Fruit fly (Drosophila melanogaster) whole organism, embryonic: ENCODE measurements around the gene Fcp3C.

ENCODE experiments used
- Bdp1 ChIP-seq: fragments of 200-800 bp; sonication (Bioruptor generic); optimal IDR thresholded peaks from 3 replicates; lab custom pipeline; 2016; ENCODE audit warnings: missing biosample characterization, missing genetic modification characterization
- CG10274 ChIP-seq: fragments of 200-800 bp; sonication (Bioruptor generic); optimal IDR thresholded peaks from 3 replicates; lab custom pipeline; 2017; ENCODE audit warnings: missing biosample characterization, mild to moderate bottlenecking, missing genetic modification characterization
- CG11398 ChIP-seq: fragments of 200-800 bp; sonication (Bioruptor generic); optimal IDR thresholded peaks from 2 replicates; lab custom pipeline; 2016; ENCODE audit warnings: missing biosample characterization, missing genetic modification characterization
- CG11456 ChIP-seq: fragments of 200-800 bp; sonication (Bioruptor generic); IDR thresholded peaks from 3 replicates; pipeline ENCODE4 v1.3.6; 2022; ENCODE audit warnings: missing biosample characterization, missing genetic modification characterization
- CG11560 ChIP-seq: fragments of 200-800 bp; sonication (Bioruptor generic); IDR thresholded peaks from 3 replicates; pipeline ENCODE4 v1.3.6; 2022; ENCODE audit warnings: missing biosample characterization, missing genetic modification characterization
- CG15479 ChIP-seq: fragments of 200-800 bp; sonication (Bioruptor generic); optimal IDR thresholded peaks from 3 replicates; lab custom pipeline; 2019; ENCODE audit warnings: missing biosample characterization, mild to moderate bottlenecking, missing genetic modification characterization, moderate library complexity
- CG15514 ChIP-seq: fragments of 200-800 bp; sonication (Bioruptor generic); optimal IDR thresholded peaks from 3 replicates; lab custom pipeline; 2017; ENCODE audit warnings: missing biosample characterization, missing genetic modification characterization, mild to moderate bottlenecking, moderate library complexity, missing genetic modification reagents
- CG15696 ChIP-seq: fragments of 200-800 bp; sonication (Bioruptor generic); optimal IDR thresholded peaks from 2 replicates; lab custom pipeline; 2019; ENCODE audit warnings: missing biosample characterization, mild to moderate bottlenecking, missing genetic modification characterization, moderate library complexity
- CG1647 ChIP-seq: fragments of 200-800 bp; sonication (Bioruptor generic); optimal IDR thresholded peaks from 3 replicates; lab custom pipeline; 2016; ENCODE audit warnings: missing biosample characterization, missing genetic modification characterization
- CG16813 ChIP-seq: fragments of 200-800 bp; sonication (Bioruptor generic); IDR thresholded peaks from 3 replicates; pipeline ENCODE4 v1.3.6; 2022; ENCODE audit warnings: missing biosample characterization, missing genetic modification characterization; ENCODE audit not compliant: partially characterized antibody
- CG17612 ChIP-seq: fragments of 200-800 bp; sonication (Bioruptor generic); IDR thresholded peaks from 2 replicates; pipeline ENCODE4 v1.3.6; 2022; ENCODE audit warnings: missing biosample characterization, missing genetic modification characterization
- CG17912 ChIP-seq: fragments of 200-800 bp; sonication (Bioruptor generic); optimal IDR thresholded peaks from 2 replicates; lab custom pipeline; 2018; ENCODE audit warnings: missing biosample characterization, mild to moderate bottlenecking, missing genetic modification characterization
- CG18476 ChIP-seq: fragments of 200-800 bp; sonication (Bioruptor generic); optimal IDR thresholded peaks from 2 replicates; lab custom pipeline; 2016; ENCODE audit warnings: missing biosample characterization, mild to moderate bottlenecking, missing genetic modification characterization
- CG31224 ChIP-seq: fragments of 200-800 bp; sonication (Bioruptor generic); IDR thresholded peaks from 2 replicates; pipeline ENCODE4 v1.3.6; 2022; ENCODE audit warnings: missing biosample characterization, missing genetic modification characterization
- CG4360 ChIP-seq: fragments of 200-800 bp; sonication (Bioruptor generic); IDR thresholded peaks from 2 replicates; pipeline ENCODE4 v1.3.6; 2022; ENCODE audit warnings: missing biosample characterization, missing genetic modification characterization
- CG6854 ChIP-seq: fragments of 200-800 bp; sonication (Bioruptor generic); optimal IDR thresholded peaks from 3 replicates; lab custom pipeline; 2017; ENCODE audit warnings: missing biosample characterization, mild to moderate bottlenecking, missing genetic modification characterization
- CG7839 ChIP-seq: fragments of 200-800 bp; sonication (Bioruptor generic); optimal IDR thresholded peaks from 3 replicates; lab custom pipeline; 2018; ENCODE audit warnings: missing biosample characterization, mild to moderate bottlenecking, missing genetic modification characterization, moderate library complexity
- CG9727 ChIP-seq: fragments of 200-800 bp; sonication (Bioruptor generic); optimal IDR thresholded peaks from 3 replicates; lab custom pipeline; 2017; ENCODE audit warnings: missing biosample characterization, mild to moderate bottlenecking, missing genetic modification characterization
- CG9932 ChIP-seq: fragments of 200-800 bp; sonication (Bioruptor generic); IDR thresholded peaks from 2 replicates; pipeline ENCODE4 v1.3.6; 2022; ENCODE audit warnings: missing biosample characterization, missing genetic modification characterization
- Drgx ChIP-seq: fragments of 200-800 bp; sonication (Bioruptor generic); IDR thresholded peaks from 2 replicates; pipeline ENCODE4 v1.3.6; 2022; ENCODE audit warnings: missing biosample characterization, missing genetic modification characterization
- Ets65A ChIP-seq: fragments of 200-800 bp; sonication (Bioruptor generic); peaks from one replicate; lab custom pipeline; 2016; ENCODE audit warnings: missing biosample characterization, missing genetic modification characterization
- Hr39 ChIP-seq: fragments of >200 bp; optimal IDR thresholded peaks from 2 replicates; lab custom pipeline; 2017
- Hr51 ChIP-seq, 2 experiments: fragments of 200-800 bp; sonication (Bioruptor generic); optimal IDR thresholded peaks; 2 replicates in 1 of 2; 3 replicates in 1 of 2; lab custom pipeline; 2016 to 2018; ENCODE audit warnings: missing biosample characterization in 2 of 2, missing genetic modification characterization in 2 of 2, mild to moderate bottlenecking in 1 of 2, moderate library complexity in 1 of 2
- MESR4 ChIP-seq: fragments of 200-800 bp; sonication (Bioruptor generic); optimal IDR thresholded peaks from 2 replicates; lab custom pipeline; 2018; ENCODE audit warnings: missing biosample characterization, mild to moderate bottlenecking, missing genetic modification characterization, moderate library complexity
- Mrtf ChIP-seq: fragments of 200-800 bp; sonication (Bioruptor generic); IDR thresholded peaks from 3 replicates; pipeline ENCODE4 v1.3.6; 2022; ENCODE audit warnings: missing biosample characterization, missing genetic modification characterization
- Neu2 ChIP-seq: fragments of 200-800 bp; sonication (Bioruptor generic); optimal IDR thresholded peaks from 3 replicates; lab custom pipeline; 2016; ENCODE audit warnings: missing biosample characterization, missing genetic modification characterization, borderline replicate concordance
- Sry-β ChIP-seq: fragments of 200-800 bp; sonication (Bioruptor generic); optimal IDR thresholded peaks from 2 replicates; lab custom pipeline; 2018; ENCODE audit warnings: missing biosample characterization, mild to moderate bottlenecking, missing genetic modification characterization, moderate library complexity
- YL-1 ChIP-seq: fragments of 200-800 bp; sonication (Bioruptor generic); optimal IDR thresholded peaks from 3 replicates; lab custom pipeline; 2017; ENCODE audit warnings: missing biosample characterization, mild to moderate bottlenecking, missing genetic modification characterization
- chn ChIP-seq: fragments of 200-800 bp; sonication (Bioruptor generic); optimal IDR thresholded peaks from 2 replicates; lab custom pipeline; 2016; ENCODE audit warnings: missing biosample characterization, missing genetic modification characterization
- crp ChIP-seq, 2 experiments: fragments of 200-800 bp; sonication (Bioruptor generic); optimal IDR thresholded peaks; 2 replicates in 1 of 2; 3 replicates in 1 of 2; lab custom pipeline; 2017; ENCODE audit warnings: missing biosample characterization in 2 of 2, missing genetic modification characterization in 2 of 2, mild to moderate bottlenecking in 1 of 2, moderate library complexity in 1 of 2
- dan ChIP-seq: fragments of 200-800 bp; sonication (Bioruptor generic); IDR thresholded peaks from 2 replicates; pipeline ENCODE4 v1.3.6; 2022; ENCODE audit warnings: missing biosample characterization, missing genetic modification characterization
- dati ChIP-seq: fragments of 200-800 bp; sonication (Bioruptor generic); IDR thresholded peaks from 2 replicates; pipeline ENCODE4 v1.3.6; 2022; ENCODE audit warnings: missing biosample characterization, missing genetic modification characterization
- emc ChIP-seq: fragments of 200-800 bp; sonication (Bioruptor generic); optimal IDR thresholded peaks from 2 replicates; lab custom pipeline; 2016; ENCODE audit warnings: missing biosample characterization, missing genetic modification characterization
- exex ChIP-seq: fragments of 200-800 bp; sonication (Bioruptor generic); optimal IDR thresholded peaks from 4 replicates; lab custom pipeline; 2018; ENCODE audit warnings: missing biosample characterization, mild to moderate bottlenecking, missing genetic modification characterization, moderate library complexity
- fd102C ChIP-seq: fragments of 200-800 bp; sonication (Bioruptor generic); optimal IDR thresholded peaks from 2 replicates; lab custom pipeline; 2018; ENCODE audit warnings: missing biosample characterization, mild to moderate bottlenecking, missing genetic modification characterization, moderate library complexity
- gce ChIP-seq: fragments of 200-800 bp; sonication (Bioruptor generic); IDR thresholded peaks from 3 replicates; pipeline ENCODE4 v1.3.6; 2022; ENCODE audit warnings: missing biosample characterization, missing genetic modification characterization
- gem ChIP-seq: fragments of 200-800 bp; sonication (Bioruptor generic); optimal IDR thresholded peaks from 2 replicates; lab custom pipeline; 2019; ENCODE audit warnings: missing biosample characterization, mild to moderate bottlenecking, missing genetic modification characterization, moderate library complexity
- gsb-n ChIP-seq: fragments of 200-800 bp; sonication (Bioruptor generic); optimal IDR thresholded peaks from 3 replicates; lab custom pipeline; 2018; ENCODE audit warnings: missing biosample characterization, mild to moderate bottlenecking, missing genetic modification characterization
- hbn ChIP-seq: fragments of 200-800 bp; sonication (Bioruptor generic); IDR thresholded peaks from 2 replicates; pipeline ENCODE4 v1.3.6; 2022; ENCODE audit warnings: missing biosample characterization, missing genetic modification characterization; ENCODE audit not compliant: partially characterized antibody
- lbe ChIP-seq: fragments of 200-800 bp; sonication (Bioruptor generic); optimal IDR thresholded peaks from 2 replicates; lab custom pipeline; 2016; ENCODE audit warnings: missing biosample characterization, mild to moderate bottlenecking, missing genetic modification characterization
- org-1 ChIP-seq: fragments of 200-800 bp; sonication (Bioruptor generic); optimal IDR thresholded peaks from 2 replicates; lab custom pipeline; 2017; ENCODE audit warnings: missing biosample characterization, missing genetic modification characterization
- otp ChIP-seq: fragments of 200-800 bp; sonication (Bioruptor generic); IDR thresholded peaks from 3 replicates; pipeline ENCODE4, ENCODE4 v1.3.6; 2022; ENCODE audit warnings: missing biosample characterization, missing genetic modification characterization
- pnt ChIP-seq: fragments of 200-800 bp; sonication (Bioruptor generic); optimal IDR thresholded peaks from 3 replicates; lab custom pipeline; 2016; ENCODE audit warnings: missing biosample characterization, missing genetic modification characterization
- row ChIP-seq: fragments of 200-800 bp; sonication (Bioruptor generic); IDR thresholded peaks from 3 replicates; pipeline ENCODE4 v1.3.6; 2022; ENCODE audit warnings: missing biosample characterization, missing genetic modification characterization
- run ChIP-seq: fragments of 200-800 bp; sonication (Bioruptor generic); optimal IDR thresholded peaks from 3 replicates; lab custom pipeline; 2018; ENCODE audit warnings: missing biosample characterization, mild to moderate bottlenecking, missing genetic modification characterization
- sisA ChIP-seq: fragments of 200-800 bp; sonication (Bioruptor generic); IDR thresholded peaks from 2 replicates; pipeline ENCODE4 v1.3.6; 2022; ENCODE audit warnings: missing biosample characterization, missing genetic modification characterization
- sob ChIP-seq: fragments of 200-800 bp; sonication (Bioruptor generic); IDR thresholded peaks from 2 replicates; pipeline ENCODE4 v1.3.6; 2022; ENCODE audit warnings: missing biosample characterization, missing genetic modification characterization
- ttk ChIP-seq: fragments of 200-800 bp; sonication (Bioruptor generic); IDR thresholded peaks from 2 replicates; pipeline ENCODE4 v2.1.2; 2022; ENCODE audit warnings: missing biosample characterization, missing genetic modification characterization
- unpg ChIP-seq: fragments of 200-800 bp; sonication (Bioruptor generic); optimal IDR thresholded peaks from 3 replicates; lab custom pipeline; 2018; ENCODE audit warnings: missing biosample characterization, mild to moderate bottlenecking, missing genetic modification characterization, moderate library complexity
- usp ChIP-seq: fragments of >200 bp; optimal IDR thresholded peaks from 2 replicates; lab custom pipeline; 2017; ENCODE audit warnings: missing biosample characterization, missing genetic modification characterization
- zfh1 ChIP-seq: fragments of 200-800 bp; sonication (Bioruptor generic); IDR thresholded peaks from 3 replicates; pipeline ENCODE4 v1.3.6; 2022; ENCODE audit warnings: missing biosample characterization, missing genetic modification characterization
- zfh2 ChIP-seq: fragments of 200-800 bp; sonication (Bioruptor generic); optimal IDR thresholded peaks from 2 replicates; lab custom pipeline; 2016; ENCODE audit warnings: missing biosample characterization, missing genetic modification characterization

Gene Fcp3C

DNA sequence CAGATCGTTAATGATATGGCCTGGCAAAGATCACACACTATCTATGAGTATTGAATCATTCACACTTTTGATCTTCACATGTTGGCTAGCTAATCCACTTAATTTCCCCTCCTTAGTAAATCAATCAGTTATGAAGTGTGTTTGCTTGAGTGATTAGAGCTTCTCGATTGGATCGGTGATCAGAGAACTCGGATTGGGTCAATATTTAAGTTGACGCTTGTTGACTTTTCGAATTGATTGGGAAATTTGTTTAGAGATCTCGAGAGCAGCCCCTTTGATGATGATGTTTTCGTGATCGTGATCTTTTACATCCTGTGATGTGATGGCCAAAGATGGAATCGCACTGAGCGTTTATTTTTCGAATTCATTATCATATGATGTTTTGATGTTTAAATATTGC lies 14.1 kb upstream of the Fcp3C start (continued):
- TF ChIP-seq CG9932 (GFP tag; lab: Robert Waterston, UW) (no peak), usp (GFP tag; lab: Kevin White, UChicago) (no peak), Hr51 (GFP tag; optimal IDR thresholded peaks at IDR 0.05; lab: Kevin White, UChicago) (no peak), gem (peak; percentile 42), gsb-n (tag; lab: Kevin White, UChicago) (no peak), fd102C (no peak), hbn (GFP tag; lab: Robert Waterston, UW) (no peak), Hr39 (no peak), crp (GFP tag; optimal IDR thresholded peaks at IDR 0.05; lab: Kevin White, UChicago) (no peak), YL-1 (GFP tag; lab: Kevin White, UChicago) (no peak), CG18476 (GFP tag; lab: Kevin White, UChicago) (no peak), CG15514 (GFP tag; lab: Kevin White, UChicago) (peak; percentile 25), CG15479 (GFP tag; lab: Kevin White, UChicago) (no peak), dati (no peak), row (no peak), chn (GFP tag; lab: Kevin White, UChicago) (no peak), CG7839 (peak; percentile 5), run (tag; lab: Kevin White, UChicago) (no peak), CG31224 (no peak), exex (tag; lab: Kevin White, UChicago) (peak; percentile 17), CG17912 (GFP tag; lab: Kevin White, UChicago) (peak; percentile 51), Bdp1 (GFP tag; lab: Kevin White, UChicago) (no peak), sob (GFP tag; lab: Robert Waterston, UW) (peak; percentile 53; the same call in 1 of the 2 replicates), pnt (no peak), unpg (GFP tag; lab: Kevin White, UChicago) (peak; percentile 33), CG11456 (GFP tag; lab: Robert Waterston, UW) (no peak), CG17612 (GFP tag; lab: Robert Waterston, UW) (no peak), CG4360 (peak; percentile 41; the same call in 1 of the 2 replicates), Sry-β (peak; percentile 7), lbe (GFP tag; lab: Kevin White, UChicago) (no peak), org-1 (GFP tag; lab: Kevin White, UChicago) (peak; percentile 9), emc (GFP tag; lab: Kevin White, UChicago) (no peak), CG11398 (GFP tag; lab: Kevin White, UChicago) (peak; percentile 58), CG1647 (GFP tag; lab: Kevin White, UChicago) (no peak), CG11560 (tag; lab: Robert Waterston, UW) (no peak), zfh1 (GFP tag; lab: Robert Waterston, UW) (peak; percentile 22; the same call in 1 of the 3 replicates), Mrtf (GFP tag; lab: Robert Waterston, UW) (no peak), ttk (GFP tag; lab: Robert Waterston, UW) (no peak), CG15696 (peak; percentile 62), gce (GFP tag; lab: Robert Waterston, UW) (no peak), Drgx (GFP tag; lab: Robert Waterston, UW) (no peak), CG10274 (no peak), MESR4 (GFP tag; lab: Kevin White, UChicago) (no peak), zfh2 (GFP tag; lab: Kevin White, UChicago) (no peak), dan (GFP tag; lab: Robert Waterston, UW) (no peak), sisA (GFP tag; lab: Robert Waterston, UW) (no peak), CG9727 (GFP tag; lab: Kevin White, UChicago) (peak; percentile 32), otp (GFP tag; lab: Robert Waterston, UW) (peak; percentile 75; the same call in 2 of the 3 replicates), CG6854 (GFP tag; lab: Kevin White, UChicago) (no peak), Neu2 (GFP tag; lab: Kevin White, UChicago) (no peak), Ets65A (GFP tag; lab: Kevin White, UChicago) (no peak), CG16813 (GFP tag; lab: Robert Waterston, UW) (no peak)
